Fruit fly (Drosophila melanogaster): ENCODE measurements around the gene CG10177.

- TF ChIP-seq fru (GFP tag; optimal IDR thresholded peaks at IDR 0.05) (peak; percentile 67), HLH106 (tag; optimal IDR thresholded peaks at IDR 0.05) (peak; percentile 54)
Observed at dm6 chr3R:23504760-23505159, 16.6 kb downstream of the CG10177 start.

All from whole organism, wandering third instar larva.